Worm (Caenorhabditis elegans): Measurements from ENCODE around the gene osm-7.

- TF ChIP-seq T22C8.4 (GFP tag; IDR thresholded peaks at IDR 0.05) (no peak), ztf-29 (GFP tag; IDR thresholded peaks at IDR 0.05) (no peak), tab-1 (GFP tag; IDR thresholded peaks at IDR 0.05) (no peak), cog-1 (tag; optimal IDR thresholded peaks at IDR 0.05) (no peak)
These were observed 46.0 kb upstream of the osm-7 start for ce11 chrIII:13530017-13530416.

Data from whole organism, midembryonic.